Worm (Caenorhabditis elegans) whole organism, L4 larva: ENCODE measurements around the gene strm-1.

ENCODE experiments used
- ZK337.2 ChIP-seq: fragments of 200-800 bp; sonication (Bioruptor generic); IDR thresholded peaks from 2 replicates; pipeline ENCODE4 v1.3.6; 2022; ENCODE audit warnings: missing genetic modification reagents, missing genetic modification characterization, missing compliant biosample characterization
- aha-1 ChIP-seq: fragments of 150-350 bp; peaks from one replicate; lab custom pipeline; 2014; ENCODE audit warnings: missing biosample characterization, missing genetic modification characterization
- ama-1 ChIP-seq: fragments of 150-350 bp; optimal IDR thresholded peaks from 2 replicates; lab custom pipeline; 2014; ENCODE audit warnings: inconsistent platforms, mixed read lengths
- ceh-32 ChIP-seq: sonication (generic microtip); optimal IDR thresholded peaks from 2 replicates; lab custom pipeline; 2016; ENCODE audit warnings: mild to moderate bottlenecking, missing genetic modification characterization, missing compliant biosample characterization; ENCODE audit not compliant: poor library complexity
- ceh-44 ChIP-seq: fragments of 200-800 bp; sonication (Bioruptor generic); IDR thresholded peaks from 2 replicates; pipeline ENCODE4 v1.3.6; 2022; ENCODE audit warnings: missing genetic modification reagents, missing genetic modification characterization, missing compliant biosample characterization
- ceh-82 ChIP-seq: sonication (generic microtip); optimal IDR thresholded peaks from 2 replicates; lab custom pipeline; 2017; ENCODE audit warnings: missing biosample characterization, missing genetic modification characterization
- gei-8 ChIP-seq: fragments of 200-800 bp; sonication (Bioruptor generic); optimal IDR thresholded peaks from 2 replicates; lab custom pipeline; 2018; ENCODE audit warnings: mild to moderate bottlenecking, missing genetic modification characterization, missing compliant biosample characterization
- hif-1 ChIP-seq, 2 experiments: sonication (generic microtip); optimal IDR thresholded peaks; 2 replicates each; lab custom pipeline; 2016 to 2017; ENCODE audit warnings: missing compliant biosample characterization in 2 of 2, missing genetic modification characterization in 2 of 2, missing genetic modification reagents in 2 of 2, missing genotype in 2 of 2, mild to moderate bottlenecking in 1 of 2
- lin-39 ChIP-seq: fragments of 150-350 bp; optimal IDR thresholded peaks from 2 replicates; lab custom pipeline; 2014; ENCODE audit warnings: missing biosample characterization, missing genetic modification reagents, missing genetic modification characterization
- nhr-10 ChIP-seq: fragments of 150-350 bp; optimal IDR thresholded peaks from 2 replicates; lab custom pipeline; 2014; ENCODE audit warnings: missing biosample characterization, missing genetic modification characterization
- nhr-11 ChIP-seq: fragments of 150-350 bp; optimal IDR thresholded peaks from 2 replicates; lab custom pipeline; 2014; ENCODE audit warnings: missing biosample characterization, missing genetic modification characterization
- pqm-1 ChIP-seq: sonication (generic microtip); optimal IDR thresholded peaks from 2 replicates; lab custom pipeline; 2017; ENCODE audit warnings: missing biosample characterization, missing genetic modification characterization
- unc-62 ChIP-seq, 3 experiments: fragments of 150-350 bp in 1 of 3; sonication (generic microtip); optimal IDR thresholded peaks in 2 of 3; peaks in 1 of 3; 1 replicate in 1 of 3; 2 replicates in 2 of 3; lab custom pipeline; 2014 to 2017; ENCODE audit warnings: missing biosample characterization in 3 of 3, missing genetic modification characterization in 3 of 3, missing genetic modification reagents in 3 of 3, missing genotype in 1 of 3
- zfp-3 ChIP-seq: fragments of 200-800 bp; sonication (Bioruptor generic); conservative IDR thresholded peaks from 2 replicates; pipeline ENCODE4 v1.3.6; 2022; ENCODE audit warnings: missing genetic modification reagents, missing genetic modification characterization, missing compliant biosample characterization

ce11 chrIII:2401126-2402123 lies at the start of gene strm-1, which contains the start of gene cic-1:
- no peak for TF ChIP-seq ceh-82
- TF ChIP-seq lin-39: no peak
- TF ChIP-seq pqm-1 (tag; lab: Kevin White, UChicago): no peak
- no peak for TF ChIP-seq hif-1 (tag; optimal IDR thresholded peaks at IDR 0.05; lab: Kevin White, UChicago)
- TF ChIP-seq nhr-11: no peak
- no peak for TF ChIP-seq zfp-3 (GFP tag; lab: Robert Waterston, UW)
- no peak for TF ChIP-seq ZK337.2 (GFP tag; lab: Robert Waterston, UW)
- no peak for TF ChIP-seq ceh-32 (tag; lab: Kevin White, UChicago)
- no peak for TF ChIP-seq ama-1 (lab: Kevin White, UChicago)
- TF ChIP-seq nhr-10 (tag; lab: Kevin White, UChicago): no peak
- TF ChIP-seq unc-62 (GFP tag; optimal IDR thresholded peaks at IDR 0.05 in 1 of 2; lab: Kevin White, UChicago): peak in 1 of 2 experiments; percentile 4
- no peak for TF ChIP-seq unc-62 (tag; optimal IDR thresholded peaks at IDR 0.05; lab: Kevin White, UChicago)
- no peak for TF ChIP-seq ceh-44 (GFP tag; lab: Robert Waterston, UW)
- peak; percentile 93 for TF ChIP-seq aha-1
- TF ChIP-seq gei-8 (GFP tag; lab: Kevin White, UChicago): no peak
